Worm (Caenorhabditis elegans) whole organism, L1 larva: ENCODE results near the gene srh-39.
A peak's percentile ranks its signal among the peaks of the same experiment; 100 is the strongest.

Experiments used
- C16A3.4 ChIP-seq: fragments of 150-350 bp; optimal IDR thresholded peaks from 2 replicates; lab custom pipeline; 2014; ENCODE audit warnings: missing biosample characterization, missing genetic modification characterization
- F16B12.6 ChIP-seq: fragments of 150-350 bp; optimal IDR thresholded peaks from 2 replicates; lab custom pipeline; 2014; ENCODE audit warnings: missing biosample characterization, missing genetic modification characterization
- alr-1 ChIP-seq: fragments of 200-800 bp; sonication (Bioruptor generic); optimal IDR thresholded peaks from 2 replicates; lab custom pipeline; 2018; ENCODE audit warnings: borderline replicate concordance, mild to moderate bottlenecking, missing genetic modification characterization, missing compliant biosample characterization
- blmp-1 ChIP-seq: fragments of 150-350 bp; optimal IDR thresholded peaks from 2 replicates; lab custom pipeline; 2014; ENCODE audit warnings: missing biosample characterization, missing genetic modification characterization
- ceh-8 ChIP-seq: fragments of 200-800 bp; sonication (Bioruptor generic); optimal IDR thresholded peaks from 2 replicates; lab custom pipeline; 2018; ENCODE audit warnings: mild to moderate bottlenecking, missing genetic modification characterization, moderate library complexity, missing compliant biosample characterization
- ceh-82 ChIP-seq, 3 experiments: fragments of 150-350 bp in 1 of 3; sonication (generic microtip) in 2 of 3; optimal IDR thresholded peaks; 2 replicates each; lab custom pipeline; 2014 to 2017; ENCODE audit warnings: missing biosample characterization in 3 of 3, missing genetic modification characterization in 3 of 3
- ceh-88 ChIP-seq: fragments of 200-800 bp; sonication (Bioruptor generic); IDR thresholded peaks from 2 replicates; pipeline ENCODE4 v1.3.6; 2022; ENCODE audit warnings: missing genetic modification characterization, missing compliant biosample characterization
- ces-1 ChIP-seq: fragments of 150-350 bp; optimal IDR thresholded peaks from 2 replicates; lab custom pipeline; 2014; ENCODE audit warnings: missing biosample characterization, missing genetic modification reagents, missing genetic modification characterization
- dpl-1 ChIP-seq, 3 experiments: fragments of 150-350 bp in 2 of 3; sonication (generic microtip) in 1 of 3; optimal IDR thresholded peaks; 2 replicates each; lab custom pipeline; 2014 to 2017; ENCODE audit warnings: missing biosample characterization in 3 of 3, missing genetic modification characterization in 3 of 3, missing genetic modification reagents in 3 of 3
- efl-1 ChIP-seq, 4 experiments: fragments of 150-350 bp; optimal IDR thresholded peaks in 3 of 4; peaks in 1 of 4; 1 replicate in 1 of 4; 2 replicates in 3 of 4; lab custom pipeline; 2014; ENCODE audit warnings: missing biosample characterization in 2 of 4, missing genetic modification characterization in 2 of 4, missing genetic modification reagents in 2 of 4
- efl-3 ChIP-seq: fragments of 200-800 bp; sonication (Bioruptor generic); optimal IDR thresholded peaks from 2 replicates; lab custom pipeline; 2018; ENCODE audit warnings: mild to moderate bottlenecking, missing genetic modification characterization, missing compliant biosample characterization
- egl-13 ChIP-seq: sonication (generic microtip); optimal IDR thresholded peaks from 2 replicates; lab custom pipeline; 2016; ENCODE audit warnings: missing genotype, missing genetic modification reagents, missing genetic modification characterization, missing compliant biosample characterization
- elt-2 ChIP-seq: sonication (generic microtip); optimal IDR thresholded peaks from 2 replicates; lab custom pipeline; 2016; ENCODE audit warnings: missing genetic modification characterization, mild to moderate bottlenecking, inconsistent platforms, missing compliant biosample characterization, missing genetic modification reagents
- elt-3 ChIP-seq, 6 experiments: fragments of 150-350 bp in 1 of 6; sonication (generic microtip); optimal IDR thresholded peaks; 2 replicates each; lab custom pipeline; 2017 to 2018; ENCODE audit warnings: missing biosample characterization in 6 of 6, missing genetic modification characterization in 6 of 6, inconsistent platforms in 1 of 6
- fkh-10 ChIP-seq: sonication (generic microtip); optimal IDR thresholded peaks from 2 replicates; lab custom pipeline; 2017; ENCODE audit warnings: missing biosample characterization, missing genetic modification reagents, missing genetic modification characterization
- fkh-8 ChIP-seq: sonication (generic microtip); optimal IDR thresholded peaks from 2 replicates; lab custom pipeline; 2016; ENCODE audit warnings: mild to moderate bottlenecking, missing genetic modification characterization, missing compliant biosample characterization
- fos-1 ChIP-seq: fragments of 150-350 bp; optimal IDR thresholded peaks from 2 replicates; lab custom pipeline; 2014; ENCODE audit warnings: missing biosample characterization, missing genetic modification characterization
- grh-1 ChIP-seq: fragments of 200-800 bp; sonication (Bioruptor generic); IDR thresholded peaks from 2 replicates; pipeline ENCODE4 v1.3.6; 2022; ENCODE audit warnings: missing genetic modification reagents, missing genetic modification characterization, missing compliant biosample characterization
- irx-1 ChIP-seq: sonication (generic microtip); optimal IDR thresholded peaks from 2 replicates; lab custom pipeline; 2016; ENCODE audit warnings: missing genetic modification characterization, missing compliant biosample characterization
- isw-1 ChIP-seq: fragments of 200-800 bp; sonication (Bioruptor generic); IDR thresholded peaks from 2 replicates; pipeline ENCODE4 v1.3.6; 2022; ENCODE audit warnings: missing genetic modification characterization, missing compliant biosample characterization
- lin-13 ChIP-seq: fragments of 150-350 bp; optimal IDR thresholded peaks from 2 replicates; lab custom pipeline; 2014; ENCODE audit warnings: missing biosample characterization, missing genetic modification reagents, missing genetic modification characterization
- lin-14 ChIP-seq: fragments of 200-800 bp; sonication (Bioruptor generic); optimal IDR thresholded peaks from 2 replicates; lab custom pipeline; 2018; ENCODE audit warnings: mild to moderate bottlenecking, missing genetic modification characterization, moderate library complexity, missing compliant biosample characterization
- lin-15B ChIP-seq: fragments of 150-350 bp; sonication (generic microtip); optimal IDR thresholded peaks from 3 replicates; lab custom pipeline; 2014; ENCODE audit warnings: missing biosample characterization, missing genetic modification characterization
- lin-35 ChIP-seq, 2 experiments: fragments of 150-350 bp; optimal IDR thresholded peaks; 2 replicates each; lab custom pipeline; 2014; ENCODE audit warnings: missing biosample characterization in 2 of 2, missing genetic modification characterization in 2 of 2, missing genetic modification reagents in 2 of 2
- lin-39 ChIP-seq: fragments of 150-350 bp; optimal IDR thresholded peaks from 2 replicates; lab custom pipeline; 2014; ENCODE audit warnings: missing biosample characterization, missing genetic modification reagents, missing genetic modification characterization
- lir-3 ChIP-seq: sonication (generic microtip); optimal IDR thresholded peaks from 2 replicates; lab custom pipeline; 2016; ENCODE audit warnings: mild to moderate bottlenecking, missing genetic modification characterization, moderate library complexity, missing compliant biosample characterization; ENCODE audit not compliant: poor library complexity
- mab-9 ChIP-seq: fragments of 200-800 bp; sonication (Bioruptor generic); IDR thresholded peaks from 2 replicates; pipeline ENCODE4 v1.3.6; 2022; ENCODE audit warnings: missing genetic modification reagents, missing genetic modification characterization, missing compliant biosample characterization
- mdl-1 ChIP-seq, 2 experiments: fragments of 150-350 bp; optimal IDR thresholded peaks; 2 replicates each; lab custom pipeline; 2014 to 2017; ENCODE audit warnings: missing biosample characterization in 2 of 2, missing genetic modification characterization in 2 of 2, inconsistent platforms in 1 of 2
- mep-1 ChIP-seq: fragments of 150-350 bp; optimal IDR thresholded peaks from 2 replicates; lab custom pipeline; 2014; ENCODE audit warnings: missing biosample characterization, missing genetic modification characterization
- nhr-11 ChIP-seq: fragments of 150-350 bp; optimal IDR thresholded peaks from 2 replicates; lab custom pipeline; 2014; ENCODE audit warnings: missing biosample characterization, missing genetic modification characterization
- nhr-12 ChIP-seq: sonication (generic microtip); optimal IDR thresholded peaks from 2 replicates; lab custom pipeline; 2017; ENCODE audit warnings: missing biosample characterization, missing genetic modification characterization
- nhr-20 ChIP-seq: sonication (generic microtip); optimal IDR thresholded peaks from 2 replicates; lab custom pipeline; 2016; ENCODE audit warnings: mild to moderate bottlenecking, missing genetic modification characterization, missing compliant biosample characterization
- nhr-237 ChIP-seq: fragments of 150-350 bp; optimal IDR thresholded peaks from 2 replicates; lab custom pipeline; 2014; ENCODE audit warnings: missing biosample characterization, missing genetic modification characterization
- nhr-28 ChIP-seq: fragments of 150-350 bp; optimal IDR thresholded peaks from 2 replicates; lab custom pipeline; 2014; ENCODE audit warnings: missing biosample characterization, missing genetic modification characterization
- nhr-71 ChIP-seq: sonication (generic microtip); optimal IDR thresholded peaks from 2 replicates; lab custom pipeline; 2016; ENCODE audit warnings: mild to moderate bottlenecking, missing genetic modification characterization, moderate library complexity, missing compliant biosample characterization
- nhr-84 ChIP-seq: sonication (generic microtip); optimal IDR thresholded peaks from 2 replicates; lab custom pipeline; 2017; ENCODE audit warnings: missing biosample characterization, missing genetic modification characterization
- nhr-85 ChIP-seq: sonication (generic microtip); peaks from one replicate; lab custom pipeline; 2016; ENCODE audit warnings: missing genetic modification characterization, inconsistent platforms, missing compliant biosample characterization
- pag-3 ChIP-seq: sonication (generic microtip); optimal IDR thresholded peaks from 2 replicates; lab custom pipeline; 2017; ENCODE audit warnings: missing genetic modification characterization, mild to moderate bottlenecking, missing compliant biosample characterization, antibody characterized with exemption, borderline replicate concordance; ENCODE audit not compliant: insufficient read depth
- rnt-1 ChIP-seq: sonication (generic microtip); optimal IDR thresholded peaks from 2 replicates; lab custom pipeline; 2016; ENCODE audit warnings: mild to moderate bottlenecking, missing genetic modification characterization, moderate library complexity, missing compliant biosample characterization
- skn-1 ChIP-seq: fragments of 150-350 bp; optimal IDR thresholded peaks from 2 replicates; lab custom pipeline; 2014; ENCODE audit warnings: missing biosample characterization, missing genetic modification characterization
- snu-23 ChIP-seq: sonication (generic microtip); optimal IDR thresholded peaks from 2 replicates; lab custom pipeline; 2016; ENCODE audit warnings: missing genetic modification characterization, missing compliant biosample characterization
- sox-4 ChIP-seq: sonication (generic microtip); optimal IDR thresholded peaks from 2 replicates; lab custom pipeline; 2016; ENCODE audit warnings: missing genetic modification characterization, missing compliant biosample characterization
- sptf-1 ChIP-seq: fragments of 150-350 bp; optimal IDR thresholded peaks from 2 replicates; lab custom pipeline; 2014; ENCODE audit warnings: missing biosample characterization, missing genetic modification characterization
- sup-37 ChIP-seq: fragments of 200-800 bp; sonication (Bioruptor generic); optimal IDR thresholded peaks from 2 replicates; lab custom pipeline; 2018; ENCODE audit warnings: mild to moderate bottlenecking, missing genetic modification characterization, missing compliant biosample characterization
- tlp-1 ChIP-seq: fragments of 150-350 bp; optimal IDR thresholded peaks from 2 replicates; lab custom pipeline; 2014; ENCODE audit warnings: missing biosample characterization, missing genetic modification characterization
- unc-30 ChIP-seq: sonication (generic microtip); optimal IDR thresholded peaks from 2 replicates; lab custom pipeline; 2017; ENCODE audit warnings: missing biosample characterization, missing genetic modification characterization
- unc-98 ChIP-seq: fragments of 200-800 bp; sonication (Bioruptor generic); IDR thresholded peaks from 2 replicates; pipeline ENCODE4 v1.3.6; 2022; ENCODE audit warnings: missing genetic modification characterization, missing compliant biosample characterization
- xbp-1 ChIP-seq: sonication (generic microtip); optimal IDR thresholded peaks from 2 replicates; lab custom pipeline; 2016; ENCODE audit warnings: missing genetic modification characterization, missing compliant biosample characterization
- zag-1 ChIP-seq: fragments of 150-350 bp; optimal IDR thresholded peaks from 2 replicates; lab custom pipeline; 2014; ENCODE audit warnings: missing biosample characterization, missing genetic modification characterization
- ztf-11 ChIP-seq, 2 experiments: sonication (generic microtip); optimal IDR thresholded peaks; 2 replicates each; lab custom pipeline; 2016 to 2017; ENCODE audit warnings: missing genetic modification characterization in 2 of 2, missing biosample characterization in 1 of 2, missing compliant biosample characterization in 1 of 2
- ztf-4 ChIP-seq: fragments of 150-350 bp; optimal IDR thresholded peaks from 2 replicates; lab custom pipeline; 2014; ENCODE audit warnings: missing biosample characterization, missing genetic modification characterization

srh-39 gene

DNA sequence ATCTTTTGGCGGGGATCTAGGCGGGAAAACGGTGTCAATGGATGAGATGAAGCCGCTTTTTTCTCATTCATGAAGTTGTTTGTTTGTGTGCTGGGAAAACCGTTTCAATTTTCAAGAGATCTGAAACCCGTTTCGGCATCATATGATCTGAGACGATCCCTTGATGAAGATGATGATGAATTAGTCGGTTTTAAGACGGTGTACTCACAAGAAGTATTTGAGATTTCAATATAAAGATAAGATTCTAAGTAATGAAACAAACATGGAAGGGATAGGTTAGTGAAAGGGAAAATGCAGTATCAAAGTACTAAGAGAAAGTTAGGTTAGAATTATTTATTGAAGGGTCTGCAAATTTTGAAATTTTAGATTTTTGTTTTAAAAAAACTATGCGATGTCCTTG is 42.8 kb upstream of the srh-39 start:
- TF ChIP-seq rnt-1 (tag; lab: Kevin White, UChicago) (peak; percentile 18), mdl-1 (tag; optimal IDR thresholded peaks at IDR 0.05; lab: Kevin White, UChicago) (no peak), fkh-10 (no peak), nhr-71 (peak; percentile 23), lin-14 (peak; percentile 8), elt-3 (tag; optimal IDR thresholded peaks at IDR 0.05; lab: Kevin White, UChicago) (peak in 1 of 6 experiments; percentile 24), nhr-85 (tag; lab: Kevin White, UChicago) (peak; percentile 77), nhr-11 (tag; lab: Kevin White, UChicago) (no peak), blmp-1 (tag; lab: Kevin White, UChicago) (peak; percentile 71), snu-23 (GFP tag; lab: Kevin White, UChicago) (peak; percentile 28), fos-1 (no peak), nhr-20 (peak; percentile 24), efl-1 (optimal IDR thresholded peaks at IDR 0.05; lab: Kevin White, UChicago) (no peak), efl-1 (GFP tag; optimal IDR thresholded peaks at IDR 0.05 in 1 of 2; lab: Kevin White, UChicago) (peak in 1 of 2 experiments; percentile 91), grh-1 (GFP tag; lab: Robert Waterston, UW) (peak; percentile 67), irx-1 (tag; lab: Kevin White, UChicago) (peak; percentile 12), ceh-88 (GFP tag; lab: Robert Waterston, UW) (no peak), mab-9 (GFP tag; lab: Robert Waterston, UW) (no peak), F16B12.6 (tag; lab: Kevin White, UChicago) (no peak)

DNA sequence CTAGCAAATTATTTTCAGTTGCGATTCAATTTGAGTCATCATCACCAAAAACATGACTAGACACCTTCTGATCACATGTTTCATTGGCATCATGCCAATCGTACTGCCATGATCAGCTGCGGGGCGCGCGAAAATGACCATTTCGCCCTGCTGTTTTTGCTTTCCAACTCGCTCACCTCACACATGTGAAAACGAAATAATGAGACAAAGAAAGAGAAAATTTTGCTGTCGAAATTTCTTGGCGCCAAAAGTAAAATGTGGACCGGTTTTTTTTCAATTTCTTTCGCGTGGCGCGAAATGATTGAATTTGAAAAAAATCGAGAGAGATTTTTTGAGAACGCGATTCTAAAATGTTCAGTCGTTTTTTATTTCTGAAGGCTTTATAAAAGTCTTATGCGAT is 41.5 kb upstream of the srh-39 start:
- TF ChIP-seq ztf-4 (tag; lab: Kevin White, UChicago) (no peak), nhr-28 (tag; lab: Kevin White, UChicago) (no peak), ces-1 (no peak), isw-1 (GFP tag; lab: Robert Waterston, UW) (no peak), lin-39 (tag; lab: Kevin White, UChicago) (no peak), unc-98 (GFP tag; lab: Robert Waterston, UW) (no peak), nhr-71 (peak; percentile 74), sptf-1 (tag; lab: Kevin White, UChicago) (no peak), sox-4 (tag; lab: Kevin White, UChicago) (no peak), rnt-1 (tag; lab: Kevin White, UChicago) (no peak), efl-3 (GFP tag; lab: Kevin White, UChicago) (no peak), lin-13 (GFP tag; lab: Kevin White, UChicago) (peak; percentile 6), F16B12.6 (tag; lab: Kevin White, UChicago) (no peak), fkh-8 (tag; lab: Kevin White, UChicago) (no peak), ceh-8 (GFP tag; lab: Kevin White, UChicago) (no peak), ztf-11 (tag; optimal IDR thresholded peaks at IDR 0.05; lab: Kevin White, UChicago) (no peak), nhr-12 (tag; lab: Kevin White, UChicago) (no peak), lin-15B (tag; lab: Kevin White, UChicago) (no peak), lir-3 (no peak), mdl-1 (tag; optimal IDR thresholded peaks at IDR 0.05; lab: Kevin White, UChicago) (no peak), tlp-1 (tag; lab: Kevin White, UChicago) (no peak), nhr-84 (tag; lab: Kevin White, UChicago) (no peak), lin-14 (peak; percentile 77), ceh-82 (tag; optimal IDR thresholded peaks at IDR 0.05; lab: Kevin White, UChicago) (no peak), C16A3.4 (tag; lab: Kevin White, UChicago) (no peak), mep-1 (tag; lab: Kevin White, UChicago) (peak; percentile 21), nhr-237 (tag; lab: Kevin White, UChicago) (no peak), egl-13 (no peak), elt-2 (tag; lab: Kevin White, UChicago) (no peak), unc-30 (tag; lab: Kevin White, UChicago) (no peak), irx-1 (tag; lab: Kevin White, UChicago) (peak; percentile 36), skn-1 (no peak), nhr-11 (tag; lab: Kevin White, UChicago) (no peak), pag-3 (tag; lab: Kevin White, UChicago) (peak; percentile 28), dpl-1 (GFP tag; optimal IDR thresholded peaks at IDR 0.05; lab: Kevin White, UChicago) (peak; percentile 68 to 79 (median 77)), lin-35 (GFP tag; optimal IDR thresholded peaks at IDR 0.05; lab: Kevin White, UChicago) (peak; percentile 35 to 91), zag-1 (tag; lab: Kevin White, UChicago) (no peak), sup-37 (GFP tag; lab: Kevin White, UChicago) (no peak), xbp-1 (no peak), alr-1 (tag; lab: Kevin White, UChicago) (no peak)
